Worm (Caenorhabditis elegans) whole organism, L1 larva: ENCODE data around the gene era-1.

ENCODE experiments used
- aly-2 ChIP-seq: fragments of 150-350 bp; optimal IDR thresholded peaks from 2 replicates; lab custom pipeline; 2014; ENCODE audit warnings: missing biosample characterization, missing genetic modification characterization
- ama-1 ChIP-seq: fragments of 150-350 bp; optimal IDR thresholded peaks from 2 replicates; lab custom pipeline; 2014
- ces-1 ChIP-seq: fragments of 150-350 bp; optimal IDR thresholded peaks from 2 replicates; lab custom pipeline; 2014; ENCODE audit warnings: missing biosample characterization, missing genetic modification reagents, missing genetic modification characterization
- ets-5 ChIP-seq: fragments of 200-800 bp; sonication (Bioruptor generic); IDR thresholded peaks from 2 replicates; pipeline ENCODE4 v1.3.6; 2022; ENCODE audit warnings: missing genetic modification characterization, missing compliant biosample characterization
- fos-1 ChIP-seq: fragments of 150-350 bp; optimal IDR thresholded peaks from 2 replicates; lab custom pipeline; 2014; ENCODE audit warnings: missing biosample characterization, missing genetic modification characterization
- jun-1 ChIP-seq: fragments of 150-350 bp; optimal IDR thresholded peaks from 2 replicates; lab custom pipeline; 2014; ENCODE audit warnings: missing biosample characterization, missing genetic modification reagents, missing genetic modification characterization
- lin-13 ChIP-seq: fragments of 150-350 bp; optimal IDR thresholded peaks from 2 replicates; lab custom pipeline; 2014; ENCODE audit warnings: missing biosample characterization, missing genetic modification reagents, missing genetic modification characterization
- lin-15B ChIP-seq: fragments of 150-350 bp; sonication (generic microtip); optimal IDR thresholded peaks from 3 replicates; lab custom pipeline; 2014; ENCODE audit warnings: missing biosample characterization, missing genetic modification characterization
- mep-1 ChIP-seq: fragments of 150-350 bp; optimal IDR thresholded peaks from 2 replicates; lab custom pipeline; 2014; ENCODE audit warnings: missing biosample characterization, missing genetic modification characterization
- nhr-28 ChIP-seq: fragments of 150-350 bp; optimal IDR thresholded peaks from 2 replicates; lab custom pipeline; 2014; ENCODE audit warnings: missing biosample characterization, missing genetic modification characterization
- skn-1 ChIP-seq: fragments of 150-350 bp; optimal IDR thresholded peaks from 2 replicates; lab custom pipeline; 2014; ENCODE audit warnings: missing biosample characterization, missing genetic modification characterization
- unc-62 ChIP-seq: fragments of 150-350 bp; optimal IDR thresholded peaks from 2 replicates; lab custom pipeline; 2014; ENCODE audit warnings: missing biosample characterization, missing genetic modification reagents, missing genetic modification characterization

- TF ChIP-seq aly-2 (no peak), ama-1 (no peak), nhr-28 (tag; lab: Kevin White, UChicago) (no peak), unc-62 (GFP tag; lab: Kevin White, UChicago) (no peak), fos-1 (tag; lab: Kevin White, UChicago) (no peak), ets-5 (GFP tag; lab: Robert Waterston, UW) (no peak), jun-1 (tag; lab: Kevin White, UChicago) (no peak), skn-1 (tag; lab: Kevin White, UChicago) (no peak), lin-15B (tag; lab: Kevin White, UChicago) (no peak), lin-13 (GFP tag; lab: Kevin White, UChicago) (no peak), mep-1 (no peak), ces-1 (GFP tag; lab: Kevin White, UChicago) (no peak)
Observed at ce11 chrV:6697552-6697951, 5.3 kb upstream of the era-1 start, which contains the start of gene W02F12.2.
